Worm (Caenorhabditis elegans) whole organism, L1 larva: ENCODE measurements around the gene K12H4.7.

Experiments used
- C34B4.2 ChIP-seq: sonication (generic microtip); optimal IDR thresholded peaks from 2 replicates; lab custom pipeline; 2017; ENCODE audit warnings: mild to moderate bottlenecking, missing genetic modification characterization, missing compliant biosample characterization
- F16B12.6 ChIP-seq: fragments of 150-350 bp; optimal IDR thresholded peaks from 2 replicates; lab custom pipeline; 2014; ENCODE audit warnings: missing biosample characterization, missing genetic modification characterization
- aha-1 ChIP-seq: fragments of 150-350 bp; optimal IDR thresholded peaks from 2 replicates; lab custom pipeline; 2014; ENCODE audit warnings: missing biosample characterization, missing genetic modification characterization
- ama-1 ChIP-seq: fragments of 150-350 bp; optimal IDR thresholded peaks from 2 replicates; lab custom pipeline; 2014
- blmp-1 ChIP-seq: fragments of 150-350 bp; optimal IDR thresholded peaks from 2 replicates; lab custom pipeline; 2014; ENCODE audit warnings: missing biosample characterization, missing genetic modification characterization
- ceh-8 ChIP-seq: fragments of 200-800 bp; sonication (Bioruptor generic); optimal IDR thresholded peaks from 2 replicates; lab custom pipeline; 2018; ENCODE audit warnings: mild to moderate bottlenecking, missing genetic modification characterization, moderate library complexity, missing compliant biosample characterization
- ceh-82 ChIP-seq, 3 experiments: fragments of 150-350 bp in 1 of 3; sonication (generic microtip) in 2 of 3; optimal IDR thresholded peaks; 2 replicates each; lab custom pipeline; 2014 to 2017; ENCODE audit warnings: missing biosample characterization in 3 of 3, missing genetic modification characterization in 3 of 3
- ceh-88 ChIP-seq: fragments of 200-800 bp; sonication (Bioruptor generic); IDR thresholded peaks from 2 replicates; pipeline ENCODE4 v1.3.6; 2022; ENCODE audit warnings: missing genetic modification characterization, missing compliant biosample characterization
- ceh-90 ChIP-seq: sonication (generic microtip); optimal IDR thresholded peaks from 2 replicates; lab custom pipeline; 2016; ENCODE audit warnings: missing genetic modification characterization, missing compliant biosample characterization
- ces-1 ChIP-seq: fragments of 150-350 bp; optimal IDR thresholded peaks from 2 replicates; lab custom pipeline; 2014; ENCODE audit warnings: missing biosample characterization, missing genetic modification reagents, missing genetic modification characterization
- dpl-1 ChIP-seq, 3 experiments: fragments of 150-350 bp in 2 of 3; sonication (generic microtip) in 1 of 3; optimal IDR thresholded peaks; 2 replicates each; lab custom pipeline; 2014 to 2017; ENCODE audit warnings: missing biosample characterization in 3 of 3, missing genetic modification characterization in 3 of 3, missing genetic modification reagents in 3 of 3
- dsc-1 ChIP-seq: sonication (generic microtip); optimal IDR thresholded peaks from 2 replicates; lab custom pipeline; 2016; ENCODE audit warnings: mild to moderate bottlenecking, missing genetic modification characterization, missing compliant biosample characterization
- efl-1 ChIP-seq, 4 experiments: fragments of 150-350 bp; optimal IDR thresholded peaks in 3 of 4; peaks in 1 of 4; 1 replicate in 1 of 4; 2 replicates in 3 of 4; lab custom pipeline; 2014; ENCODE audit warnings: missing biosample characterization in 2 of 4, missing genetic modification characterization in 2 of 4, missing genetic modification reagents in 2 of 4
- efl-3 ChIP-seq: fragments of 200-800 bp; sonication (Bioruptor generic); optimal IDR thresholded peaks from 2 replicates; lab custom pipeline; 2018; ENCODE audit warnings: mild to moderate bottlenecking, missing genetic modification characterization, missing compliant biosample characterization
- elt-3 ChIP-seq, 6 experiments: fragments of 150-350 bp in 1 of 6; sonication (generic microtip); optimal IDR thresholded peaks; 2 replicates each; lab custom pipeline; 2017 to 2018; ENCODE audit warnings: missing biosample characterization in 6 of 6, missing genetic modification characterization in 6 of 6, inconsistent platforms in 1 of 6
- fkh-4 ChIP-seq: sonication (generic microtip); optimal IDR thresholded peaks from 2 replicates; lab custom pipeline; 2016; ENCODE audit warnings: missing compliant biosample characterization, missing genetic modification characterization, borderline replicate concordance
- fos-1 ChIP-seq: fragments of 150-350 bp; optimal IDR thresholded peaks from 2 replicates; lab custom pipeline; 2014; ENCODE audit warnings: missing biosample characterization, missing genetic modification characterization
- hlh-4 ChIP-seq: sonication (generic microtip); optimal IDR thresholded peaks from 2 replicates; lab custom pipeline; 2016; ENCODE audit warnings: mild to moderate bottlenecking, missing genetic modification characterization, missing compliant biosample characterization
- irx-1 ChIP-seq: sonication (generic microtip); optimal IDR thresholded peaks from 2 replicates; lab custom pipeline; 2016; ENCODE audit warnings: missing genetic modification characterization, missing compliant biosample characterization
- isw-1 ChIP-seq: fragments of 200-800 bp; sonication (Bioruptor generic); IDR thresholded peaks from 2 replicates; pipeline ENCODE4 v1.3.6; 2022; ENCODE audit warnings: missing genetic modification characterization, missing compliant biosample characterization
- jun-1 ChIP-seq: fragments of 150-350 bp; optimal IDR thresholded peaks from 2 replicates; lab custom pipeline; 2014; ENCODE audit warnings: missing biosample characterization, missing genetic modification reagents, missing genetic modification characterization
- lin-14 ChIP-seq: fragments of 200-800 bp; sonication (Bioruptor generic); optimal IDR thresholded peaks from 2 replicates; lab custom pipeline; 2018; ENCODE audit warnings: mild to moderate bottlenecking, missing genetic modification characterization, moderate library complexity, missing compliant biosample characterization
- lin-15B ChIP-seq: fragments of 150-350 bp; sonication (generic microtip); optimal IDR thresholded peaks from 3 replicates; lab custom pipeline; 2014; ENCODE audit warnings: missing biosample characterization, missing genetic modification characterization
- lin-39 ChIP-seq: fragments of 150-350 bp; optimal IDR thresholded peaks from 2 replicates; lab custom pipeline; 2014; ENCODE audit warnings: missing biosample characterization, missing genetic modification reagents, missing genetic modification characterization
- mab-9 ChIP-seq: fragments of 200-800 bp; sonication (Bioruptor generic); IDR thresholded peaks from 2 replicates; pipeline ENCODE4 v1.3.6; 2022; ENCODE audit warnings: missing genetic modification reagents, missing genetic modification characterization, missing compliant biosample characterization
- mep-1 ChIP-seq: fragments of 150-350 bp; optimal IDR thresholded peaks from 2 replicates; lab custom pipeline; 2014; ENCODE audit warnings: missing biosample characterization, missing genetic modification characterization
- nhr-12 ChIP-seq: sonication (generic microtip); optimal IDR thresholded peaks from 2 replicates; lab custom pipeline; 2017; ENCODE audit warnings: missing biosample characterization, missing genetic modification characterization
- nhr-19 ChIP-seq: fragments of 200-800 bp; sonication (Bioruptor generic); conservative IDR thresholded peaks from 2 replicates; pipeline ENCODE4 v1.3.6; 2022; ENCODE audit warnings: missing genetic modification characterization, missing compliant biosample characterization
- nhr-20 ChIP-seq: sonication (generic microtip); optimal IDR thresholded peaks from 2 replicates; lab custom pipeline; 2016; ENCODE audit warnings: mild to moderate bottlenecking, missing genetic modification characterization, missing compliant biosample characterization
- nhr-28 ChIP-seq: fragments of 150-350 bp; optimal IDR thresholded peaks from 2 replicates; lab custom pipeline; 2014; ENCODE audit warnings: missing biosample characterization, missing genetic modification characterization
- nhr-76 ChIP-seq: sonication (generic microtip); optimal IDR thresholded peaks from 2 replicates; lab custom pipeline; 2017; ENCODE audit warnings: missing biosample characterization, missing genetic modification characterization
- nhr-84 ChIP-seq: sonication (generic microtip); optimal IDR thresholded peaks from 2 replicates; lab custom pipeline; 2017; ENCODE audit warnings: missing biosample characterization, missing genetic modification characterization
- nhr-90 ChIP-seq: sonication (generic microtip); optimal IDR thresholded peaks from 2 replicates; lab custom pipeline; 2016; ENCODE audit warnings: mild to moderate bottlenecking, missing genetic modification characterization, missing compliant biosample characterization; ENCODE audit not compliant: poor library complexity
- pag-3 ChIP-seq: sonication (generic microtip); optimal IDR thresholded peaks from 2 replicates; lab custom pipeline; 2017; ENCODE audit warnings: missing genetic modification characterization, mild to moderate bottlenecking, missing compliant biosample characterization, antibody characterized with exemption, borderline replicate concordance; ENCODE audit not compliant: insufficient read depth
- skn-1 ChIP-seq: fragments of 150-350 bp; optimal IDR thresholded peaks from 2 replicates; lab custom pipeline; 2014; ENCODE audit warnings: missing biosample characterization, missing genetic modification characterization
- snpc-4 ChIP-seq: fragments of 150-350 bp; optimal IDR thresholded peaks from 2 replicates; lab custom pipeline; 2014; ENCODE audit warnings: missing biosample characterization, missing genetic modification characterization
- snu-23 ChIP-seq: sonication (generic microtip); optimal IDR thresholded peaks from 2 replicates; lab custom pipeline; 2016; ENCODE audit warnings: missing genetic modification characterization, missing compliant biosample characterization
- sox-4 ChIP-seq: sonication (generic microtip); optimal IDR thresholded peaks from 2 replicates; lab custom pipeline; 2016; ENCODE audit warnings: missing genetic modification characterization, missing compliant biosample characterization
- sup-37 ChIP-seq: fragments of 200-800 bp; sonication (Bioruptor generic); optimal IDR thresholded peaks from 2 replicates; lab custom pipeline; 2018; ENCODE audit warnings: mild to moderate bottlenecking, missing genetic modification characterization, missing compliant biosample characterization
- swsn-7 ChIP-seq: sonication (generic microtip); optimal IDR thresholded peaks from 2 replicates; lab custom pipeline; 2016; ENCODE audit warnings: missing genetic modification characterization, missing compliant biosample characterization
- zip-4 ChIP-seq: fragments of 200-800 bp; sonication (Bioruptor generic); optimal IDR thresholded peaks from 2 replicates; lab custom pipeline; 2018; ENCODE audit warnings: mild to moderate bottlenecking, missing genetic modification characterization, moderate library complexity, missing compliant biosample characterization
- ztf-11 ChIP-seq, 2 experiments: sonication (generic microtip); optimal IDR thresholded peaks; 2 replicates each; lab custom pipeline; 2016 to 2017; ENCODE audit warnings: missing genetic modification characterization in 2 of 2, missing biosample characterization in 1 of 2, missing compliant biosample characterization in 1 of 2
- ztf-4 ChIP-seq: fragments of 150-350 bp; optimal IDR thresholded peaks from 2 replicates; lab custom pipeline; 2014; ENCODE audit warnings: missing biosample characterization, missing genetic modification characterization

K12H4.7 gene

DNA sequence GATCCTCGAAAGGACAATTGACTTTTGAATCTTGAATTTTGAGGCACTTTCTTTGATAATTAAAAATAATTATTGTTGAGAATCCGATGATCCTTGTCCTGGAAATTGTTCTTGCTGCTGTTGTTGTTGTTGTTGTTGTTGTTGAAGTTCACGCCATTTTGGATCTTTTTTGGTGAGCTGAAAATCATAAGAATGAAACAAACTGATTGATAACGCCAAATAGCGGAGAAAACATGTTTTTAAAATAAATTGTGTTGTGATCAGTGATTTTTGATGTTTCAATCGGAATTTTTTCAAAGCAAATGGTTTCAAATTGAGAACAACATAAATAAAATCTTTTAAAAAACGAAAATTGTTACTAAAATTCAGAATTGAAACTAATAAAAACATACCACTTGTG is 33.8 kb downstream of the K12H4.7 start:
- TF ChIP-seq sox-4 (tag; lab: Kevin White, UChicago) (no peak), nhr-90 (tag; lab: Kevin White, UChicago) (no peak), lin-15B (tag; lab: Kevin White, UChicago) (no peak)

DNA sequence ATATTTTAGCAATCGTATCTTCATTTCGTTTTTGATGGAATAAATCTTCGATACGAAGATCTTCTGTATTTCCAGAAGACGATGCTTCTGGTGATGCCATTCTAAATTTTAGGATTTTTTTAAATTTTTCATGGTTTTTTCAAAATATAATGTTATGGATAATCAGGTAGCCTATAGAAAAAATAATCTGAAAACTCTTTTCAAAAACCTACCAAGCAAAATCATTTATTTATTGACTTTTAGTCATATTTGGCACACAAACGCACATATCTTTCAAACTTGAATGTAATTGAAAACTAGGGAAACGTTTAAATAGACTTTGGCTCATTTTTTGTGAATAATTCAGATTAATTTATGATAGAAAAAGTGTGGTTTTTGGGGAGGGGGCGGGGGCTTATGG is 34.4 kb downstream of the K12H4.7 start, which contains the start of gene F44B9.5:
F44B9.5 (minus strand) TSS at position 101 of the 400 bp plus-strand sequence.
- no peak for TF ChIP-seq nhr-90 (tag; lab: Kevin White, UChicago)
- no peak for TF ChIP-seq dpl-1 (GFP tag; optimal IDR thresholded peaks at IDR 0.05; lab: Kevin White, UChicago)
- no peak for TF ChIP-seq ceh-90
- no peak for TF ChIP-seq ceh-82 (tag; optimal IDR thresholded peaks at IDR 0.05; lab: Kevin White, UChicago)
- no peak for TF ChIP-seq ztf-11 (tag; optimal IDR thresholded peaks at IDR 0.05; lab: Kevin White, UChicago)
- TF ChIP-seq F16B12.6 (tag; lab: Kevin White, UChicago), result no peak
- TF ChIP-seq fkh-4 (tag; lab: Kevin White, UChicago), result no peak
- TF ChIP-seq hlh-4, result no peak

DNA sequence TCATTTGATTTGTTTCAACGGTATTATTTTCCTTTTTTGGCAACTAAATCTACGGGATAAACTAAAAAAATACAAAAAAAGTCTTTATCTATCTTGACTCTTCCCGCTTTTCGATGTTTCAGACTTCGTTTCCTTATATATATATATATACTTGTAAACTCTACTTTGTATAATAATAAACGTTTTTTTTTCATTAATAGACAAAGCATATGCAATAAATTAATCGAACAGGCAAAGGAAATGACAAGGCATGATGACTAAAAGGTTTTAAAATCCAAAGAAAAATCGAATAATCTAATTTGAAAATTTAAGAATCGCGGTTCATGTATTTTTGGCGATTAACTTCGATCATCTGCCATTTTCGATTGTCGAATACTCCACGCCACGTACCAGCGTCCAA is 37.3 kb downstream of the K12H4.7 start:
- no peak for TF ChIP-seq ztf-11 (tag; optimal IDR thresholded peaks at IDR 0.05; lab: Kevin White, UChicago)
- no peak for TF ChIP-seq ama-1 (lab: Kevin White, UChicago)
- TF ChIP-seq irx-1 (tag; lab: Kevin White, UChicago), result no peak
- no peak for TF ChIP-seq fos-1
- TF ChIP-seq jun-1 (tag; lab: Kevin White, UChicago), result no peak
- no peak for TF ChIP-seq mab-9 (GFP tag; lab: Robert Waterston, UW)
- TF ChIP-seq nhr-84 (tag; lab: Kevin White, UChicago), result no peak
- TF ChIP-seq ceh-88 (GFP tag; lab: Robert Waterston, UW), result no peak

- TF ChIP-seq isw-1 (GFP tag; lab: Robert Waterston, UW) (no peak), skn-1 (tag; lab: Kevin White, UChicago) (peak; percentile 7), ceh-8 (GFP tag; lab: Kevin White, UChicago) (no peak), swsn-7 (tag; lab: Kevin White, UChicago) (no peak)
Measured at ce11 chrIII:8010260-8010822, 40.5 kb downstream of the K12H4.7 start, which contains the start of gene cit-1.2. Gene cit-1.2 (plus strand): TSS chrIII:8010772.

DNA sequence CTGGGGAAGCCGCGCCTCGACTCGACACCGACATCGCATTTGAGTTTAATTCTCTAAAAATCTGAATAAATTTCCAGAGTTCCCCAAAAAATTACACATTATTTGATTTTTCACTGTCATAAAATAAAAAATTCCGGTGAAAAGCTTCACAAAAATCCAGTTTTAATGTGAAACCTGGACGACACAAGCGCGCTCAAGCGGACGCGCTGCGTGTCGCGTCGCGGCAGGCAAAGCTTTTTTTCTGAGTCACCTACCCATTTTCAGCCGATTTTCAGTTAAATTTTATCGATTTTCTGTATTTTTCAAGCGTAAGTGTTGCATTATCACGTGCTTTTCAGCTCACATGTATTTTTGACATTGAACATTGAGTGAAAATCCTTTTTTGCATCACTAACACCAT is 41.1 kb downstream of the K12H4.7 start, which contains the start of gene cit-1.1:
cit-1.1 (minus strand) TSS at position 53 of the 400 bp plus-strand sequence.
- no peak for TF ChIP-seq ceh-88 (GFP tag; lab: Robert Waterston, UW)
- TF ChIP-seq lin-14 (GFP tag; lab: Kevin White, UChicago), result no peak
- TF ChIP-seq hlh-4, result no peak
- TF ChIP-seq snu-23 (GFP tag; lab: Kevin White, UChicago), result no peak
- TF ChIP-seq jun-1 (tag; lab: Kevin White, UChicago), result no peak
- TF ChIP-seq pag-3 (tag; lab: Kevin White, UChicago), result no peak
- TF ChIP-seq elt-3 (tag; optimal IDR thresholded peaks at IDR 0.05; lab: Kevin White, UChicago), result no peak
- no peak for TF ChIP-seq lin-39
- TF ChIP-seq nhr-76, result no peak
- no peak for TF ChIP-seq ztf-4 (tag; lab: Kevin White, UChicago)
- TF ChIP-seq snpc-4 (tag; lab: Kevin White, UChicago), result no peak
- TF ChIP-seq fkh-4 (tag; lab: Kevin White, UChicago), result no peak
- no peak for TF ChIP-seq sup-37 (GFP tag; lab: Kevin White, UChicago)
- no peak for TF ChIP-seq nhr-28 (tag; lab: Kevin White, UChicago)
- TF ChIP-seq C34B4.2 (tag; lab: Kevin White, UChicago), result no peak
- TF ChIP-seq swsn-7 (tag; lab: Kevin White, UChicago), result no peak
- no peak for TF ChIP-seq blmp-1 (tag; lab: Kevin White, UChicago)
- no peak for TF ChIP-seq zip-4 (GFP tag; lab: Kevin White, UChicago)
- no peak for TF ChIP-seq aha-1
- TF ChIP-seq efl-3 (GFP tag; lab: Kevin White, UChicago), result no peak
- no peak for TF ChIP-seq ces-1 (GFP tag; lab: Kevin White, UChicago)
- TF ChIP-seq nhr-19 (GFP tag; lab: Robert Waterston, UW), result no peak
- peak; percentile 37 to 52 for TF ChIP-seq efl-1 (optimal IDR thresholded peaks at IDR 0.05; lab: Kevin White, UChicago)
- peak in 1 of 2 experiments; percentile 44 for TF ChIP-seq efl-1 (GFP tag; optimal IDR thresholded peaks at IDR 0.05 in 1 of 2; lab: Kevin White, UChicago)
- TF ChIP-seq mep-1 (tag; lab: Kevin White, UChicago), result no peak
- TF ChIP-seq fos-1, result no peak
- no peak for TF ChIP-seq isw-1 (GFP tag; lab: Robert Waterston, UW)
- TF ChIP-seq nhr-20 (tag; lab: Kevin White, UChicago), result no peak
- no peak for TF ChIP-seq nhr-12 (tag; lab: Kevin White, UChicago)
- TF ChIP-seq dsc-1, result no peak
